Worm (Caenorhabditis elegans) whole organism, L4/young adult: Measurements from ENCODE around the gene C02F5.14.

Experiments used
- W03F9.2 ChIP-seq: fragments of 150-350 bp; optimal IDR thresholded peaks from 2 replicates; lab custom pipeline; 2014; ENCODE audit warnings: missing biosample characterization, missing genetic modification characterization
- dao-5 ChIP-seq: sonication (generic microtip); optimal IDR thresholded peaks from 2 replicates; lab custom pipeline; 2016; ENCODE audit warnings: missing genotype, missing genetic modification characterization, moderate library complexity, missing compliant biosample characterization

DNA sequence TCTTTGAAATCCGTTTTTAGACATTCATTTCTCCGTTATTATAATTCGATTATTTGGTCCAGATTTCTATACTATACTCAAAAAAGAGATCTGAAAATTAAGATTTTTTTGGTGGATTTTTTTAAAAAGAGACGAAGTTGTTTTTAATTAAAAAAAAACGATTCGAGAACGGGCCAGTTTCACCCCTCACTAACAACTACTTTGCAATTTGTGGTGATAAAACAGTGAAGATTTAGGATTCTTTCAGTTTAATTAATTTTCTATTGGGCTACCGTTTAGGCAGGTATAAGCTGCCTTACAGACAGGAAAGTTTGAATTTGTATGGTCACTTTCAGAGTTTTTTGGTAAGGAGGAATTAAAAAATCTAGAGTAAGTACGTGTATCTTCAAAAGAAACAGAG is 34.2 kb downstream of the C02F5.14 start, which contains the start of gene unc-36:
- TF ChIP-seq W03F9.2 (tag; lab: Kevin White, UChicago): no peak
- no peak for TF ChIP-seq dao-5 (tag; lab: Kevin White, UChicago)
